Fruit fly (Drosophila melanogaster): Measurements from ENCODE around the gene CG4770.

Gene CG4770

DNA sequence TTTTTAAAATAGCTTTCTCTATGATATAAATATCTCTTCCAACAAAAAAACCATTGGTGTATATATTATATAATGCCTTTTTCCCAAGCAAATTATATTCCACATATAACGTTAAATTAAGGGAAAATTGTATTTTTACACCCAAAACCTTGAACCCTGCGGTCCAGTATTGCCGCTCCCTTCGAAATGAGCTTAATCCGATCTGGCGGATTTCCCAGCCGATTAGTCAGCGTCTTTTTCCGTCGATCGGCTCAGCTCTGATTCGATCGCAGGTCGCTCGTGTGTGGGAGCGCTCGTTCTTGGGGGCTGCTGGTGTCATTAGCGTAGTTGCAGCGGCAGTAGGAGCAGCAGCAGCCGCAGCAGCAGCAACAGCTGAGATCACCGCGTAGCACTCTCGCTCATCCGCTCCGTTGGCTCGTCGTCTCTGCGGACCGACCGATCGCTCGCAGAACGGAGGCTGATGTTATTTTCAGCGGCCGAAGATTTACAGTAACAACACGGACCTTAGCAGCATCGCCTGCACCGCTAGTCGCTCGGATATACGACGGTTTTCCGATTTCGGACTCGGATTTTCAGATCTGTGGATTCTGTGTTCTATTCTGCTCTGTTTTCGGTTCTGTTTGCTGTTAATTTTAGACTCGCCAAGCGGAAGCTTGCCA, 27.8 kb upstream of the CG4770 start, which contains the start of gene CG4733:
Gene CG4733, plus strand, starts transcription at position 350 of the 659 bp plus-strand sequence.
- TF ChIP-seq CG6163 (GFP tag; IDR thresholded peaks at IDR 0.05) (0 out of 3 replicates have a peak, but pooled peaks have one; percentile 20), pdm3 (GFP tag; optimal IDR thresholded peaks at IDR 0.05) (peak; percentile 8), CG16779 (tag; optimal IDR thresholded peaks at IDR 0.05) (no peak), CG34406 (GFP tag; optimal IDR thresholded peaks at IDR 0.05) (no peak), eg (GFP tag; IDR thresholded peaks at IDR 0.05) (peak; percentile 34; the same call in 1 of the 3 replicates), acj6 (GFP tag; optimal IDR thresholded peaks at IDR 0.05) (peak; percentile 5), net (GFP tag; optimal IDR thresholded peaks at IDR 0.05) (peak; percentile 20), achi (GFP tag; optimal IDR thresholded peaks at IDR 0.05) (no peak), CG3919 (GFP tag; optimal IDR thresholded peaks at IDR 0.05) (no peak), Sox14 (GFP tag; optimal IDR thresholded peaks at IDR 0.05) (peak; percentile 4), Hr4 (GFP tag; optimal IDR thresholded peaks at IDR 0.05) (peak; percentile 12), svp (GFP tag) (peak; percentile 71), CG32006 (GFP tag; optimal IDR thresholded peaks at IDR 0.05) (peak; percentile 16)

DNA sequence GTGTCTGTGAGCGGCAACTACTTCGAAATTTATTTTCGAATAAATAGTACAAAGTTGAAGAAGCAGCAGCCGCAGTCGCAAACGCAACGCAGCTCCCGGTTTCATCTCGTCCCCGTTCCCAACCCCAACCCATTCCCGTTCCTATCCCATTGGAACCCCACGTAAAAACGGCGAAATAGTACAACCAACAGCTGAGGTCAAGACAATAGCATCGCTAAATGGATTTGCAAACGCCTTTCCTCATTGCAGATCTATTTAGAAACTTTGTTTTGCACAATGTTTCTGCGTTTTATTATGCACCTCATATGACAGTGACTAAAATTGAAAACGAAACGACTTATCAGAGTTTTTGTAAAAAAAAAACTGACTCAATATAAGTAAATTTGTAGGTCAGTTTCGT, 26.9 kb upstream of the CG4770 start:
- peak; percentile 59 for TF ChIP-seq Eip78C (GFP tag)
- no peak for TF ChIP-seq vri (GFP tag; optimal IDR thresholded peaks at IDR 0.05)
- TF ChIP-seq eg (GFP tag; IDR thresholded peaks at IDR 0.05) = 0 out of 3 replicates have a peak, but pooled peaks have one; percentile 26
- TF ChIP-seq esn (GFP tag; optimal IDR thresholded peaks at IDR 0.05) = no peak
- TF ChIP-seq Hr39 (GFP tag; optimal IDR thresholded peaks at IDR 0.05) = no peak
- no peak for TF ChIP-seq CG8119 (GFP tag; IDR thresholded peaks at IDR 0.05)
- TF ChIP-seq ss (GFP tag; optimal IDR thresholded peaks at IDR 0.05) = no peak
- no peak for TF ChIP-seq CG6163 (GFP tag; IDR thresholded peaks at IDR 0.05)

DNA sequence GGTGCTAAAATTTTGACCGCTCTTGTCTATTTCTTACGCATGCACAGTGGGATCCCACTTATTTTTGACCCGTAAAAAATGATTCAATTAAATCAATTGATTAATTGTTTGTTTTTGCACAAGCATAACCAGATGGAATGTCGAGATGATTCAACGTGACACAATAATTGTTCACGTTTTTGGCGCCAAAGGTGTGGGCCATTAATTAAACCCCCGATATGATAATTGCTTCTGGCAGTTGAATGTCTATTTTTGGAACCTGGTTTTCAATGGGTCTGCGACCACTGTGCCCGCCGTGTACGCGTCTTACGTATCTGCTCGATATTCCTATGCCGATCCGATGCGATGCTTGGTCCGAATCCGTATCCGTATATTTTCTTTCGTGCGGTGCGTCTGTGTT, 26.3 kb upstream of the CG4770 start:
- TF ChIP-seq CG6163 (GFP tag; IDR thresholded peaks at IDR 0.05) = peak; percentile 56
- no peak for TF ChIP-seq CG8632 (GFP tag; optimal IDR thresholded peaks at IDR 0.05)
- no peak for TF ChIP-seq fd59A (GFP tag; optimal IDR thresholded peaks at IDR 0.05)
- TF ChIP-seq CG11762 (GFP tag; optimal IDR thresholded peaks at IDR 0.05; ENCODE audit: insufficient read depth) = no peak
- no peak for TF ChIP-seq Ets21C (GFP tag; optimal IDR thresholded peaks at IDR 0.05)
- TF ChIP-seq OdsH (GFP tag; optimal IDR thresholded peaks at IDR 0.05) = peak; percentile 21
- TF ChIP-seq CG3919 (GFP tag; optimal IDR thresholded peaks at IDR 0.05) = peak; percentile 38
- TF ChIP-seq CG6808 (GFP tag; optimal IDR thresholded peaks at IDR 0.05) = no peak
- TF ChIP-seq dac (GFP tag; optimal IDR thresholded peaks at IDR 0.05) = no peak
- TF ChIP-seq fd85E (GFP tag; optimal IDR thresholded peaks at IDR 0.05) = no peak
- peak; percentile 19 for TF ChIP-seq acj6 (GFP tag; optimal IDR thresholded peaks at IDR 0.05)
- no peak for TF ChIP-seq CG9139 (GFP tag; optimal IDR thresholded peaks at IDR 0.05)
- peak; percentile 37 for TF ChIP-seq Sox14 (GFP tag; optimal IDR thresholded peaks at IDR 0.05)
- peak; percentile 43 for TF ChIP-seq CG10631 (GFP tag; optimal IDR thresholded peaks at IDR 0.05)
- peak; percentile 48 for TF ChIP-seq CG32006 (GFP tag; optimal IDR thresholded peaks at IDR 0.05)
- no peak for TF ChIP-seq vri (GFP tag; optimal IDR thresholded peaks at IDR 0.05)
- no peak for TF ChIP-seq CG1621 (tag; optimal IDR thresholded peaks at IDR 0.05)
- TF ChIP-seq pdm3 (GFP tag; optimal IDR thresholded peaks at IDR 0.05) = no peak
- no peak for TF ChIP-seq Blimp-1 (GFP tag; optimal IDR thresholded peaks at IDR 0.05)
- TF ChIP-seq CG6792 (GFP tag; optimal IDR thresholded peaks at IDR 0.05) = no peak
- peak; percentile 50 for TF ChIP-seq Hr4 (GFP tag; optimal IDR thresholded peaks at IDR 0.05)
- peak; percentile 16 for TF ChIP-seq CG10669 (GFP tag; optimal IDR thresholded peaks at IDR 0.05)
- peak; percentile 40 for TF ChIP-seq Hr39 (GFP tag; optimal IDR thresholded peaks at IDR 0.05)
- no peak for TF ChIP-seq net (GFP tag; optimal IDR thresholded peaks at IDR 0.05)
- no peak for TF ChIP-seq CG7368 (GFP tag; optimal IDR thresholded peaks at IDR 0.05)
- no peak for TF ChIP-seq fkh (GFP tag; optimal IDR thresholded peaks at IDR 0.05)
- no peak for TF ChIP-seq CG3032 (tag; optimal IDR thresholded peaks at IDR 0.05)
- no peak for TF ChIP-seq Hr38 (GFP tag; optimal IDR thresholded peaks at IDR 0.05)
- TF ChIP-seq CG16779 (tag; optimal IDR thresholded peaks at IDR 0.05) = no peak
- no peak for TF ChIP-seq Sox15 (GFP tag; optimal IDR thresholded peaks at IDR 0.05)
- peak; percentile 34 for TF ChIP-seq Met (GFP tag; optimal IDR thresholded peaks at IDR 0.05)
- TF ChIP-seq Gug (GFP tag; IDR thresholded peaks at IDR 0.05) = no peak
- TF ChIP-seq Eip93F (GFP tag; optimal IDR thresholded peaks at IDR 0.05) = no peak
- peak; percentile 72 for TF ChIP-seq CG15336 (GFP tag; IDR thresholded peaks at IDR 0.05)
- TF ChIP-seq CG11902 (GFP tag; optimal IDR thresholded peaks at IDR 0.05) = peak; percentile 6
- peak; percentile 35 for TF ChIP-seq CG31627 (GFP tag; optimal IDR thresholded peaks at IDR 0.05)
- no peak for TF ChIP-seq Ets96B (tag; optimal IDR thresholded peaks at IDR 0.05)
- TF ChIP-seq lz (GFP tag; optimal IDR thresholded peaks at IDR 0.05) = peak; percentile 26
